Worm (Caenorhabditis elegans): ENCODE measurements around the gene ceh-24.

ceh-24 gene

ce11 chrV:13794046-13794445, 19.0 kb upstream of the ceh-24 start:
- TF ChIP-seq Y55F3AM.14 (GFP tag; optimal IDR thresholded peaks at IDR 0.05) (no peak), unc-62 (GFP tag; optimal IDR thresholded peaks at IDR 0.05) (no peak), nhr-21 (tag; optimal IDR thresholded peaks at IDR 0.05) (no peak), mdl-1 (tag; optimal IDR thresholded peaks at IDR 0.05) (no peak), ztf-4 (tag; optimal IDR thresholded peaks at IDR 0.05) (no peak), ceh-16 (tag; optimal IDR thresholded peaks at IDR 0.05) (no peak), gmeb-1 (tag; optimal IDR thresholded peaks at IDR 0.05) (no peak), nhr-6 (tag; optimal IDR thresholded peaks at IDR 0.05) (no peak), C34F6.9 (tag; optimal IDR thresholded peaks at IDR 0.05) (no peak), mbf-1 (tag; optimal IDR thresholded peaks at IDR 0.05) (no peak), crh-2 (tag; optimal IDR thresholded peaks at IDR 0.05) (no peak), unc-39 (tag; optimal IDR thresholded peaks at IDR 0.05) (no peak), blmp-1 (tag; optimal IDR thresholded peaks at IDR 0.05; ENCODE audit: insufficient read depth) (no peak), sma-9 (GFP tag; optimal IDR thresholded peaks at IDR 0.05) (no peak), sma-9 (tag; optimal IDR thresholded peaks at IDR 0.05) (no peak), alr-1 (tag; optimal IDR thresholded peaks at IDR 0.05) (no peak), fos-1 (tag; optimal IDR thresholded peaks at IDR 0.05) (no peak), sma-3 (GFP tag; optimal IDR thresholded peaks at IDR 0.05) (no peak), nhr-25 (tag; optimal IDR thresholded peaks at IDR 0.05) (no peak)

ce11 chrV:13796246-13796776, 16.7 kb upstream of the ceh-24 start, which contains the start of gene twk-32:
Gene twk-32, plus strand, starts transcription at chrV:13796641.
- TF ChIP-seq snpc-4 (tag; optimal IDR thresholded peaks at IDR 0.05), result no peak
- no peak for TF ChIP-seq sma-9 (GFP tag; optimal IDR thresholded peaks at IDR 0.05)
- TF ChIP-seq sma-9 (tag; optimal IDR thresholded peaks at IDR 0.05), result no peak
- TF ChIP-seq F13H6.1 (tag; optimal IDR thresholded peaks at IDR 0.05), result no peak
- no peak for TF ChIP-seq ceh-16 (tag; optimal IDR thresholded peaks at IDR 0.05)
- TF ChIP-seq ztf-11 (tag; optimal IDR thresholded peaks at IDR 0.05), result no peak
- no peak for TF ChIP-seq ceh-82 (tag; optimal IDR thresholded peaks at IDR 0.05)
- no peak for TF ChIP-seq nhr-12 (tag; optimal IDR thresholded peaks at IDR 0.05)
- no peak for TF ChIP-seq ztf-4 (tag; optimal IDR thresholded peaks at IDR 0.05)
- no peak for TF ChIP-seq mbf-1 (tag; optimal IDR thresholded peaks at IDR 0.05)

- TF ChIP-seq elt-1 (tag; optimal IDR thresholded peaks at IDR 0.05) (no peak), alr-1 (tag; optimal IDR thresholded peaks at IDR 0.05) (no peak), R02D3.7 (tag; optimal IDR thresholded peaks at IDR 0.05) (no peak), nhr-21 (tag; optimal IDR thresholded peaks at IDR 0.05) (no peak), lin-13 (GFP tag; optimal IDR thresholded peaks at IDR 0.05) (no peak), unc-55 (GFP tag; optimal IDR thresholded peaks at IDR 0.05) (no peak), aly-2 (tag; optimal IDR thresholded peaks at IDR 0.05) (no peak), lsy-2 (tag; optimal IDR thresholded peaks at IDR 0.05) (no peak), C34F6.9 (tag; optimal IDR thresholded peaks at IDR 0.05) (no peak), ceh-16 (tag; optimal IDR thresholded peaks at IDR 0.05) (no peak), ztf-11 (tag; optimal IDR thresholded peaks at IDR 0.05) (no peak), mdl-1 (tag; optimal IDR thresholded peaks at IDR 0.05) (no peak)
Observed at ce11 chrV:13799190-13799589, 13.8 kb upstream of the ceh-24 start.

- TF ChIP-seq nhr-129 (tag; optimal IDR thresholded peaks at IDR 0.05), result peak; percentile 30
- no peak for TF ChIP-seq ZK546.5 (tag; optimal IDR thresholded peaks at IDR 0.05)
Observed at ce11 chrV:13803902-13804301, 9.1 kb upstream of the ceh-24 start, which contains the start of gene swan-2. Gene swan-2, minus strand, starts transcription at chrV:13804281.

ce11 chrV:13807232-13807631, 5.8 kb upstream of the ceh-24 start, which contains the start of gene swan-1:
Gene swan-1, minus strand, starts transcription at chrV:13807237.
- TF ChIP-seq crh-2 (tag; optimal IDR thresholded peaks at IDR 0.05) (no peak), ceh-16 (tag; optimal IDR thresholded peaks at IDR 0.05) (no peak), lin-13 (GFP tag; optimal IDR thresholded peaks at IDR 0.05) (no peak), F13H6.1 (tag; optimal IDR thresholded peaks at IDR 0.05) (peak; percentile 27), zag-1 (tag; optimal IDR thresholded peaks at IDR 0.05) (no peak), nhr-23 (tag; optimal IDR thresholded peaks at IDR 0.05) (no peak), sem-4 (tag; optimal IDR thresholded peaks at IDR 0.05) (peak; percentile 16), sma-3 (GFP tag; optimal IDR thresholded peaks at IDR 0.05) (no peak), nhr-11 (tag; optimal IDR thresholded peaks at IDR 0.05) (no peak), elt-1 (tag; optimal IDR thresholded peaks at IDR 0.05) (no peak), blmp-1 (tag; optimal IDR thresholded peaks at IDR 0.05; ENCODE audit: insufficient read depth) (peak; percentile 47), ama-1 (optimal IDR thresholded peaks at IDR 0.05) (no peak), C34F6.9 (tag; optimal IDR thresholded peaks at IDR 0.05) (peak; percentile 3), nhr-77 (tag; optimal IDR thresholded peaks at IDR 0.05) (no peak), mbf-1 (tag; optimal IDR thresholded peaks at IDR 0.05) (no peak), nhr-129 (tag; optimal IDR thresholded peaks at IDR 0.05) (peak; percentile 12), sma-9 (GFP tag; optimal IDR thresholded peaks at IDR 0.05) (peak; percentile 16), sma-9 (tag; optimal IDR thresholded peaks at IDR 0.05) (no peak), gmeb-1 (tag; optimal IDR thresholded peaks at IDR 0.05) (no peak), lsy-2 (tag; optimal IDR thresholded peaks at IDR 0.05) (peak in 1 of 2 experiments; percentile 35), R02D3.7 (tag; optimal IDR thresholded peaks at IDR 0.05) (no peak), nhr-10 (tag; optimal IDR thresholded peaks at IDR 0.05) (no peak)
